Worm (Caenorhabditis elegans) whole organism, L1 larva: ENCODE measurements around the gene F32F2.4.

Source experiments
- ces-1 ChIP-seq: fragments of 150-350 bp; optimal IDR thresholded peaks from 2 replicates; lab custom pipeline; 2014; ENCODE audit warnings: missing biosample characterization, missing genetic modification reagents, missing genetic modification characterization
- lin-13 ChIP-seq: fragments of 150-350 bp; optimal IDR thresholded peaks from 2 replicates; lab custom pipeline; 2014; ENCODE audit warnings: missing biosample characterization, missing genetic modification reagents, missing genetic modification characterization
- lin-15B ChIP-seq: fragments of 150-350 bp; sonication (generic microtip); optimal IDR thresholded peaks from 3 replicates; lab custom pipeline; 2014; ENCODE audit warnings: missing biosample characterization, missing genetic modification characterization
- lsy-2 ChIP-seq, 2 experiments: fragments of 150-350 bp; optimal IDR thresholded peaks; 2 replicates each; lab custom pipeline; 2014; ENCODE audit warnings: missing biosample characterization in 2 of 2, missing genetic modification characterization in 2 of 2
- nhr-11 ChIP-seq: fragments of 150-350 bp; optimal IDR thresholded peaks from 2 replicates; lab custom pipeline; 2014; ENCODE audit warnings: missing biosample characterization, missing genetic modification characterization
- ztf-11 ChIP-seq, 2 experiments: sonication (generic microtip); optimal IDR thresholded peaks; 2 replicates each; lab custom pipeline; 2016 to 2017; ENCODE audit warnings: missing genetic modification characterization in 2 of 2, missing biosample characterization in 1 of 2, missing compliant biosample characterization in 1 of 2

ce11 chrV:13324933-13325760 is 49.1 kb downstream of the F32F2.4 start, which contains the start of gene C50B6.7:
- no peak for TF ChIP-seq lin-15B (tag; lab: Kevin White, UChicago)
- no peak for TF ChIP-seq nhr-11
- no peak for TF ChIP-seq lsy-2 (tag; optimal IDR thresholded peaks at IDR 0.05; lab: Kevin White, UChicago)
- no peak for TF ChIP-seq lin-13 (GFP tag; lab: Kevin White, UChicago)
- no peak for TF ChIP-seq ztf-11 (tag; optimal IDR thresholded peaks at IDR 0.05; lab: Kevin White, UChicago)
- no peak for TF ChIP-seq ces-1
